Worm (Caenorhabditis elegans) whole organism, mixed stage, embryonic: ENCODE data around the gene algn-9.
A peak's percentile ranks its signal among the peaks of the same experiment; 100 is the strongest.

ENCODE experiments used
- M03D4.4 ChIP-seq: sonication (generic microtip); optimal IDR thresholded peaks from 2 replicates; lab custom pipeline; 2017; ENCODE audit warnings: mild to moderate bottlenecking, missing genetic modification characterization, missing compliant biosample characterization
- bed-3 ChIP-seq: fragments of 200-800 bp; sonication (Bioruptor generic); optimal IDR thresholded peaks from 3 replicates; lab custom pipeline; 2018; ENCODE audit warnings: mild to moderate bottlenecking, missing genetic modification characterization, moderate library complexity, missing compliant biosample characterization
- blmp-1 ChIP-seq: fragments of 150-350 bp; optimal IDR thresholded peaks from 2 replicates; lab custom pipeline; 2014; ENCODE audit warnings: missing biosample characterization, missing genetic modification characterization
- ceh-39 ChIP-seq: fragments of 150-350 bp; optimal IDR thresholded peaks from 2 replicates; lab custom pipeline; 2014; ENCODE audit warnings: missing biosample characterization, missing genetic modification characterization
- ceh-43 ChIP-seq: fragments of 200-800 bp; sonication (Bioruptor generic); optimal IDR thresholded peaks from 2 replicates; lab custom pipeline; 2018; ENCODE audit warnings: mild to moderate bottlenecking, missing genetic modification characterization, moderate library complexity, missing compliant biosample characterization
- ceh-83 ChIP-seq: fragments of 200-800 bp; sonication (Bioruptor generic); optimal IDR thresholded peaks from 2 replicates; lab custom pipeline; 2018; ENCODE audit warnings: mild to moderate bottlenecking, missing genetic modification characterization, missing compliant biosample characterization
- ces-1 ChIP-seq: fragments of 150-350 bp; optimal IDR thresholded peaks from 2 replicates; lab custom pipeline; 2014; ENCODE audit warnings: missing biosample characterization, missing genetic modification reagents, missing genetic modification characterization
- cnd-1 ChIP-seq: fragments of 200-800 bp; sonication (Bioruptor generic); optimal IDR thresholded peaks from 2 replicates; lab custom pipeline; 2018; ENCODE audit warnings: mild to moderate bottlenecking, missing genetic modification characterization, missing compliant biosample characterization
- drap-1 ChIP-seq: fragments of 200-800 bp; sonication (Bioruptor generic); optimal IDR thresholded peaks from 3 replicates; lab custom pipeline; 2018; ENCODE audit warnings: mild to moderate bottlenecking, missing genetic modification characterization, missing compliant biosample characterization
- elt-1 ChIP-seq: sonication (generic microtip); optimal IDR thresholded peaks from 2 replicates; lab custom pipeline; 2017; ENCODE audit warnings: missing genetic modification characterization, mild to moderate bottlenecking, missing compliant biosample characterization, antibody characterized with exemption, moderate library complexity, borderline replicate concordance; ENCODE audit not compliant: insufficient read depth
- elt-3 ChIP-seq: fragments of 150-350 bp; optimal IDR thresholded peaks from 2 replicates; lab custom pipeline; 2014; ENCODE audit warnings: missing biosample characterization, missing genetic modification characterization
- flh-1 ChIP-seq: fragments of 200-800 bp; sonication (Bioruptor generic); optimal IDR thresholded peaks from 2 replicates; lab custom pipeline; 2018; ENCODE audit warnings: mild to moderate bottlenecking, missing genetic modification characterization, moderate library complexity, missing compliant biosample characterization
- ham-2 ChIP-seq: fragments of 200-800 bp; sonication (Bioruptor generic); optimal IDR thresholded peaks from 2 replicates; lab custom pipeline; 2018; ENCODE audit warnings: mild to moderate bottlenecking, missing genetic modification characterization, missing compliant biosample characterization
- hlh-1 ChIP-seq: fragments of 150-350 bp; optimal IDR thresholded peaks from 2 replicates; lab custom pipeline; 2014; ENCODE audit warnings: missing biosample characterization, missing genetic modification reagents, missing genetic modification characterization
- lin-13 ChIP-seq: fragments of 150-350 bp; optimal IDR thresholded peaks from 2 replicates; lab custom pipeline; 2014; ENCODE audit warnings: missing biosample characterization, missing genetic modification characterization
- lin-32 ChIP-seq: fragments of 200-800 bp; sonication (Bioruptor generic); optimal IDR thresholded peaks from 2 replicates; lab custom pipeline; 2018; ENCODE audit warnings: mild to moderate bottlenecking, missing genetic modification characterization, missing compliant biosample characterization
- lsy-2 ChIP-seq: fragments of 150-350 bp; optimal IDR thresholded peaks from 2 replicates; lab custom pipeline; 2014; ENCODE audit warnings: missing biosample characterization, missing genetic modification characterization
- mab-5 ChIP-seq: fragments of 150-350 bp; optimal IDR thresholded peaks from 2 replicates; lab custom pipeline; 2014; ENCODE audit warnings: missing biosample characterization, missing genetic modification characterization
- mep-1 ChIP-seq: fragments of 150-350 bp; optimal IDR thresholded peaks from 2 replicates; lab custom pipeline; 2017; ENCODE audit warnings: missing biosample characterization, missing genetic modification reagents, missing genetic modification characterization, inconsistent platforms
- mls-2 ChIP-seq: sonication (generic microtip); optimal IDR thresholded peaks from 2 replicates; lab custom pipeline; 2016; ENCODE audit warnings: mild to moderate bottlenecking, missing genetic modification characterization, moderate library complexity, missing compliant biosample characterization
- nhr-12 ChIP-seq: fragments of 150-350 bp; optimal IDR thresholded peaks from 2 replicates; lab custom pipeline; 2014; ENCODE audit warnings: missing biosample characterization, missing genetic modification characterization
- nhr-2 ChIP-seq: fragments of 150-350 bp; optimal IDR thresholded peaks from 2 replicates; lab custom pipeline; 2014; ENCODE audit warnings: missing biosample characterization, missing genetic modification characterization
- nhr-237 ChIP-seq: fragments of 150-350 bp; optimal IDR thresholded peaks from 2 replicates; lab custom pipeline; 2014; ENCODE audit warnings: missing biosample characterization, missing genetic modification characterization
- nhr-28 ChIP-seq: fragments of 150-350 bp; optimal IDR thresholded peaks from 2 replicates; lab custom pipeline; 2014; ENCODE audit warnings: missing biosample characterization, missing genetic modification characterization
- nhr-76 ChIP-seq: sonication (generic microtip); optimal IDR thresholded peaks from 2 replicates; lab custom pipeline; 2017; ENCODE audit warnings: missing biosample characterization, missing genetic modification characterization
- pha-4 ChIP-seq: fragments of 150-350 bp; optimal IDR thresholded peaks from 2 replicates; lab custom pipeline; 2018; ENCODE audit warnings: missing biosample characterization, missing genetic modification reagents, missing genetic modification characterization
- sem-2 ChIP-seq: fragments of 200-800 bp; sonication (Bioruptor generic); optimal IDR thresholded peaks from 2 replicates; lab custom pipeline; 2018; ENCODE audit warnings: mild to moderate bottlenecking, missing genetic modification characterization, missing compliant biosample characterization
- snpc-4 ChIP-seq: fragments of 150-350 bp; optimal IDR thresholded peaks from 2 replicates; lab custom pipeline; 2014; ENCODE audit warnings: missing biosample characterization, missing genetic modification characterization
- sptf-1 ChIP-seq: sonication (generic microtip); optimal IDR thresholded peaks from 2 replicates; lab custom pipeline; 2017; ENCODE audit warnings: mild to moderate bottlenecking, missing genetic modification characterization, moderate library complexity, missing compliant biosample characterization
- tbx-8 ChIP-seq: fragments of 200-800 bp; sonication (Bioruptor generic); optimal IDR thresholded peaks from 2 replicates; lab custom pipeline; 2018; ENCODE audit warnings: mild to moderate bottlenecking, missing genetic modification characterization, moderate library complexity, missing compliant biosample characterization
- unc-120 ChIP-seq: sonication (generic microtip); optimal IDR thresholded peaks from 2 replicates; lab custom pipeline; 2017; ENCODE audit warnings: missing genetic modification characterization, missing compliant biosample characterization; ENCODE audit not compliant: poor library complexity, severe bottlenecking
- unc-39 ChIP-seq: fragments of 150-350 bp; optimal IDR thresholded peaks from 2 replicates; lab custom pipeline; 2014; ENCODE audit warnings: missing biosample characterization, missing genetic modification characterization
- unc-62 ChIP-seq: fragments of 150-350 bp; optimal IDR thresholded peaks from 2 replicates; lab custom pipeline; 2014; ENCODE audit warnings: missing biosample characterization, missing genetic modification reagents, missing genetic modification characterization
- zip-8 ChIP-seq: fragments of 150-350 bp; optimal IDR thresholded peaks from 2 replicates; lab custom pipeline; 2014; ENCODE audit warnings: missing biosample characterization, missing genetic modification characterization
- ztf-11 ChIP-seq: fragments of 150-350 bp; optimal IDR thresholded peaks from 2 replicates; lab custom pipeline; 2014; ENCODE audit warnings: missing biosample characterization, missing genetic modification characterization

Gene algn-9

ce11 chrII:10558962-10559415 is 25.1 kb upstream of the algn-9 start:
- TF ChIP-seq zip-8, result no peak
- TF ChIP-seq ham-2 (GFP tag; lab: Kevin White, UChicago), result no peak
- TF ChIP-seq nhr-12 (tag; lab: Kevin White, UChicago), result no peak
- TF ChIP-seq snpc-4 (tag; lab: Kevin White, UChicago), result no peak
- no peak for TF ChIP-seq unc-120
- no peak for TF ChIP-seq flh-1 (GFP tag; lab: Kevin White, UChicago)
- TF ChIP-seq ceh-43 (GFP tag; lab: Kevin White, UChicago), result no peak
- TF ChIP-seq ceh-83, result no peak
- TF ChIP-seq M03D4.4 (tag; lab: Kevin White, UChicago), result no peak
- no peak for TF ChIP-seq elt-1 (tag; lab: Kevin White, UChicago)
- no peak for TF ChIP-seq mls-2 (tag; lab: Kevin White, UChicago)
- TF ChIP-seq ceh-39 (tag; lab: Kevin White, UChicago), result no peak
- TF ChIP-seq unc-39 (tag; lab: Kevin White, UChicago), result no peak
- TF ChIP-seq nhr-76 (tag; lab: Kevin White, UChicago), result no peak
- TF ChIP-seq lsy-2 (tag; lab: Kevin White, UChicago), result no peak
- no peak for TF ChIP-seq tbx-8
- TF ChIP-seq cnd-1 (tag; lab: Kevin White, UChicago), result no peak

ce11 chrII:10559671-10560184 is 24.4 kb upstream of the algn-9 start:
- TF ChIP-seq hlh-1 (tag; lab: Kevin White, UChicago), result no peak
- no peak for TF ChIP-seq ceh-39 (tag; lab: Kevin White, UChicago)
- TF ChIP-seq bed-3 (GFP tag; lab: Kevin White, UChicago), result no peak
- TF ChIP-seq, all 35 proteins: peak for 0

ce11 chrII:10563368-10563767 is 20.8 kb upstream of the algn-9 start, which contains the start of gene cdc-48.1:
TSS of gene cdc-48.1 (minus strand) at chrII:10563407.
- TF ChIP-seq zip-8 (no peak), nhr-237 (peak; percentile 100), elt-1 (tag; lab: Kevin White, UChicago) (peak; percentile 68), lsy-2 (tag; lab: Kevin White, UChicago) (peak; percentile 95), ceh-43 (GFP tag; lab: Kevin White, UChicago) (peak; percentile 87), blmp-1 (tag; lab: Kevin White, UChicago) (peak; percentile 79), flh-1 (GFP tag; lab: Kevin White, UChicago) (peak; percentile 49), elt-3 (tag; lab: Kevin White, UChicago) (peak; percentile 85), ceh-39 (tag; lab: Kevin White, UChicago) (peak; percentile 99), ceh-83 (peak; percentile 88), mab-5 (tag; lab: Kevin White, UChicago) (peak; percentile 84), nhr-12 (tag; lab: Kevin White, UChicago) (peak; percentile 68), sptf-1 (tag; lab: Kevin White, UChicago) (peak; percentile 97), ztf-11 (peak; percentile 80), hlh-1 (tag; lab: Kevin White, UChicago) (peak; percentile 88), ces-1 (peak; percentile 98), M03D4.4 (tag; lab: Kevin White, UChicago) (peak; percentile 92), sem-2 (GFP tag; lab: Kevin White, UChicago) (peak; percentile 30), mls-2 (tag; lab: Kevin White, UChicago) (peak; percentile 89), lin-13 (tag; lab: Kevin White, UChicago) (peak; percentile 100), ham-2 (GFP tag; lab: Kevin White, UChicago) (peak; percentile 84), nhr-28 (tag; lab: Kevin White, UChicago) (peak; percentile 87), mep-1 (peak; percentile 100), snpc-4 (tag; lab: Kevin White, UChicago) (no peak), tbx-8 (peak; percentile 72), pha-4 (tag; lab: Kevin White, UChicago) (peak; percentile 98), nhr-2 (tag; lab: Kevin White, UChicago) (peak; percentile 74), cnd-1 (tag; lab: Kevin White, UChicago) (peak; percentile 96), unc-39 (tag; lab: Kevin White, UChicago) (peak; percentile 36), drap-1 (GFP tag; lab: Kevin White, UChicago) (peak; percentile 92), unc-120 (peak; percentile 91), bed-3 (GFP tag; lab: Kevin White, UChicago) (peak; percentile 63), lin-32 (peak; percentile 37), nhr-76 (tag; lab: Kevin White, UChicago) (no peak), unc-62 (GFP tag; lab: Kevin White, UChicago) (peak; percentile 97)
- TF ChIP-seq, all 35 proteins: peak for 32
